Worm (Caenorhabditis elegans): ENCODE data around the gene bath-33.

DNA sequence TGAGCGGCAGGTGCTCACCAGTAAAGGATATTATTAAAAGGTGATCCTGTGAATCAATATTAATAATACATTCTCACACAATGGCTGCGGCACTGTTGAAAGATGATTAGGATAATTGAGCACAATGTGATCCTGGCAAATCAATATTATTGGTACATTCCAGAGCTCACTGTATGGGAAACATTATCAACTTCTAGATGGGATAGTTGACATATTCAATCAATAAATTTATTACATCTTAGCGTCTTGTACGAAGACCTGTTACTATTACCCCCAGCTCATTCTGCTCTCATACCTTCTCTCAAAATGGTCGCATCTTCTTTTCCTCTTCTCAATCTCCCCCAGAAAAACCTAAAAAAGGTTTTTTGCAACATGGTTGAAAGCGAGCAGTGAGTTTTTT is 37.8 kb downstream of the bath-33 start, which contains the start of gene fbxb-49:
- TF ChIP-seq nhr-12 (tag; optimal IDR thresholded peaks at IDR 0.05) = no peak
- no peak for TF ChIP-seq snu-23 (GFP tag; optimal IDR thresholded peaks at IDR 0.05)
- no peak for TF ChIP-seq zag-1 (tag; optimal IDR thresholded peaks at IDR 0.05)
- no peak for TF ChIP-seq ces-1 (GFP tag; optimal IDR thresholded peaks at IDR 0.05)
- no peak for TF ChIP-seq blmp-1 (tag; optimal IDR thresholded peaks at IDR 0.05)
- TF ChIP-seq ama-1 (optimal IDR thresholded peaks at IDR 0.05) = no peak
